Worm (Caenorhabditis elegans) whole organism, early embryonic: ENCODE results near the gene ver-1.
"Not testable (repeated sequence)": the region's sequence is repeated elsewhere in the genome, so short reads cannot be mapped to it uniquely, and the experiment has no call there.

ENCODE experiments used
- B0310.2 ChIP-seq: sonication (generic microtip); optimal IDR thresholded peaks from 2 replicates; lab custom pipeline; 2016; ENCODE audit warnings: mild to moderate bottlenecking, missing genetic modification characterization, missing compliant biosample characterization
- F13C5.2 ChIP-seq: sonication (generic microtip); optimal IDR thresholded peaks from 2 replicates; lab custom pipeline; 2017; ENCODE audit warnings: mild to moderate bottlenecking, missing genetic modification characterization, inconsistent platforms, missing compliant biosample characterization
- aly-1 ChIP-seq: sonication (generic microtip); optimal IDR thresholded peaks from 2 replicates; lab custom pipeline; 2016; ENCODE audit warnings: missing genetic modification characterization, missing compliant biosample characterization
- ama-1 ChIP-seq: fragments of 150-350 bp; optimal IDR thresholded peaks from 2 replicates; lab custom pipeline; 2014
- ceh-13 ChIP-seq: fragments of 200-800 bp; sonication (Bioruptor generic); optimal IDR thresholded peaks from 2 replicates; lab custom pipeline; 2018; ENCODE audit warnings: mild to moderate bottlenecking, missing genetic modification characterization, missing compliant biosample characterization
- ceh-36 ChIP-seq: sonication (generic microtip); optimal IDR thresholded peaks from 2 replicates; lab custom pipeline; 2016; ENCODE audit warnings: missing genetic modification characterization, inconsistent platforms, missing compliant biosample characterization
- ets-7 ChIP-seq: sonication (generic microtip); optimal IDR thresholded peaks from 2 replicates; lab custom pipeline; 2016; ENCODE audit warnings: missing genotype, missing genetic modification characterization, missing compliant biosample characterization
- flt-1 ChIP-seq: fragments of 200-800 bp; sonication (Bioruptor generic); IDR thresholded peaks from 2 replicates; pipeline ENCODE4 v1.3.6; 2022; ENCODE audit warnings: missing genetic modification characterization, missing compliant biosample characterization
- hmbx-1 ChIP-seq: sonication (generic microtip); optimal IDR thresholded peaks from 2 replicates; lab custom pipeline; 2016; ENCODE audit warnings: mild to moderate bottlenecking, missing genetic modification characterization, missing compliant biosample characterization
- hmg-4 ChIP-seq: fragments of 200-800 bp; sonication (Bioruptor generic); optimal IDR thresholded peaks from 2 replicates; lab custom pipeline; 2018; ENCODE audit warnings: mild to moderate bottlenecking, missing genetic modification characterization, missing compliant biosample characterization
- hnd-1 ChIP-seq: sonication (generic microtip); optimal IDR thresholded peaks from 2 replicates; lab custom pipeline; 2016; ENCODE audit warnings: missing genetic modification characterization, missing compliant biosample characterization
- pes-1 ChIP-seq: fragments of 200-800 bp; sonication (Bioruptor generic); IDR thresholded peaks from 2 replicates; pipeline ENCODE4 v1.3.6; 2022; ENCODE audit warnings: missing genetic modification reagents, missing genetic modification characterization, missing compliant biosample characterization
- scrt-1 ChIP-seq: fragments of 200-800 bp; sonication (Bioruptor generic); IDR thresholded peaks from 2 replicates; pipeline ENCODE4 v1.3.6; 2022; ENCODE audit warnings: missing genetic modification characterization, missing compliant biosample characterization
- sea-1 ChIP-seq: fragments of 200-800 bp; sonication (Bioruptor generic); conservative IDR thresholded peaks from 2 replicates; pipeline ENCODE4 v1.3.6; 2022; ENCODE audit warnings: missing genetic modification characterization, missing compliant biosample characterization
- tbx-11 ChIP-seq: fragments of 200-800 bp; sonication (Bioruptor generic); IDR thresholded peaks from 2 replicates; pipeline ENCODE4 v1.3.6; 2022; ENCODE audit warnings: missing genetic modification characterization, missing compliant biosample characterization
- tbx-37 ChIP-seq: fragments of 200-800 bp; sonication (Bioruptor generic); conservative IDR thresholded peaks from 2 replicates; pipeline ENCODE4 v1.3.6; 2022; ENCODE audit warnings: missing genetic modification reagents, missing genetic modification characterization, missing compliant biosample characterization
- tra-4 ChIP-seq: sonication (generic microtip); optimal IDR thresholded peaks from 2 replicates; lab custom pipeline; 2017; ENCODE audit warnings: missing genetic modification characterization, missing compliant biosample characterization

The ver-1 gene

DNA sequence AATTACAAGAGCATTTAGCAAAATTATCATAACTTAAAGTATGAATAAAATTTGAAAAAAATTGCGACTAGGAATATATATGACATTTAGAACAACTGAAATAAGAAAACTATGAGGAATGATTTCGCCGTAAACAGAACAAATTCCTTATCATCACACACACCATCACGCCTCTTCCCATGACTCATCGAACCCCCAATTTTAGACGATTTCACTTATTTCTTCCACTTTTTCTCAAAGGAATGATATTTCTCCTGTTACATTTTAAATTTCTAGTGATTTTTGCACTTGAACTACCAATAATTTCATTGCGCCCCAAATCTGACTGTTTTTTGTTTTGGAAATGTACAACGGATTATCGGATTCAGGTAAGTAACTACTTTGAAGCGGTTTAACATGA is at the start of gene ver-1, which contains the start of gene zig-13:
TSS of gene ver-1 (plus strand) at position 180 of the 400 bp plus-strand sequence.
TSS of gene zig-13 (minus strand) at position 101 of the 400 bp plus-strand sequence.
- no peak for TF ChIP-seq ceh-36 (tag; lab: Kevin White, UChicago)

DNA sequence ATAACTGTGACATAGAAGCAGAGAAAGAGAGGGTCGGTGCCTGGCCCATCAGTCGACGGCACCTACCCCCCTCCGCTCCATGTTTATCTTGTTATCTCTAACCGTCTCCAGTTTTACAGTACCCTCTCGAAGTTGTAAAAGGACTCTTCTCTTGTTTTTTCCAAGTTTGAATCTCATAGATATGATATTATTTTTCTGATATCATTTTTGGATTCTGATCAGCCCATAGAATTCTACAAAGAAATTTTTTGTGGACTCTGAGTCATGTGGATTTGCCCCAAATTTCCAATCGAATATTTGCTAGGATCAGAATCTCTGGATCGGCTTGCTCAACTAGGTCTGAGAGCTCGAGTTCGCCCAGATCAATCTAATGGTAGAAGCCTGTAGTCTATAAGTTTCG is 42.0 kb upstream of the ver-1 start, which contains the start of gene C29F9.6:
TSS of gene C29F9.6 (plus strand) at position 301 of the 400 bp plus-strand sequence.
- no peak for TF ChIP-seq hnd-1 (tag; lab: Kevin White, UChicago)
- TF ChIP-seq hmg-4 (GFP tag; lab: Kevin White, UChicago): no peak
- TF ChIP-seq aly-1 (tag; lab: Kevin White, UChicago): no peak
- TF ChIP-seq flt-1 (GFP tag; lab: Robert Waterston, UW): no peak
- no peak for TF ChIP-seq scrt-1
- no peak for TF ChIP-seq F13C5.2 (tag; lab: Kevin White, UChicago)

DNA sequence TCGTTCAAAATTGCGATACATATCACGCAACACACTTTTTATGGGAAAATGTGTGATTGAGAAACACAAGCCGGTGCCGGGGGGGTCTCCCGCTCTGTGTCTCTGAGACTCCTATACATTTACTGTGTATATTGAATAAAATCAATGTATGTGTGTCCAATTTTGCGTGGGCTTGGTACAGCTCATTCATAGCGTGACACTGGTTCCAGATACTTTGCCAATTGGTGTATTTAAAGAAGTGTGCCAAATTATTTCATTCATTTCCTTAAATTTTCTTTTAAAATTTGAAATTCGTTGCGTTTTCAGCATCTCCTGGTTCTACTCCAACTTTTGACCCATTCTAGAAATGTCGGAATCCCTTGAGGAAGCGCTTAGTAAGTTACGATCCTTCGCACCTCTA is 39.4 kb upstream of the ver-1 start, which contains the start of gene C29F9.5:
TSS of gene C29F9.5 (plus strand) at position 301 of the 400 bp plus-strand sequence.
- no peak for TF ChIP-seq ama-1
- TF ChIP-seq hmg-4 (GFP tag; lab: Kevin White, UChicago): no peak
- TF ChIP-seq scrt-1: no peak
- TF ChIP-seq ceh-13: no peak
- TF ChIP-seq ets-7 (tag; lab: Kevin White, UChicago): no peak
- no peak for TF ChIP-seq sea-1 (GFP tag; lab: Robert Waterston, UW)
- no peak for TF ChIP-seq tbx-11 (GFP tag; lab: Robert Waterston, UW)

DNA sequence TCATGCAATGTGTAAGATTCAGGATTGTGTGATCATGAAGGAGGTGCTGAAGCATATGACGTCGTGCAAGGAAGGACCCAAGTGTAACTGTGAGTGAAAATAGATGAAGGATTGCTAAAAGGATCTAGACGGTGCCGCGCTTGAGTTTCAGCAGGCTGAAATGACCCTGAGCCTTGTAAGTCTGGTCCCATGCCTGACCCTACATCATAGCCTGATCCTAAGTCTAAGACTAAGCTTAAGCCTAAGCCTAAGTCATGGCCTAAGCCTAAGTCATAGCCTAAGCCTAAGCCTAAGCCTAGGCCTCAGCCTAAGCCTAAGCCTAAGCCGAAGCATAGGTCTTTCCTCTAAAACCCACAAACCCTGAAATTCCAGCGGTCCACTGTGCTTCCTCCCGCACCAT is 38.8 kb upstream of the ver-1 start:
- TF ChIP-seq ceh-36 (tag; lab: Kevin White, UChicago) (peak; percentile 45), F13C5.2 (tag; lab: Kevin White, UChicago) (no peak)

DNA sequence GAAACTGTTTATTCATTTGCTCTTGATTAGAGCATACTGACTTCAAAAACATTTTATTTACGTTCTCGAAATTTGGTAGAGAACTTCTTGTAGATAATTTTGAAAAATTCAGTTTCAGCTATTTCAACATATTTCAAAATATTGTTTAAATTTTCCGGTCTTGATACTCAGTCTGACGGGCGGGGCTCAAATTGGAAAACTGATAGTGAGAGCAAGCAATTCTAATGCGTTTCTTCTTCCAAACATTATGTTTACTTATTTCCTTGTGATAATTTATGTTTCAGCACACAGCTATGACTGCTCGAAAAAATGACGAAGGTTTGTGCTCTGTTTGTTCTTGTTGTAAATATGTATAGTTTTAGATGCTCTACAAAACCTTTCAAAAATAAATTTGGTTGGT is 36.4 kb upstream of the ver-1 start, which contains the start of gene pals-24:
TSS of gene pals-24 (plus strand) at position 237 of the 400 bp plus-strand sequence.
- TF ChIP-seq ceh-13 (no peak), B0310.2 (tag; lab: Kevin White, UChicago) (no peak), ceh-36 (tag; lab: Kevin White, UChicago) (no peak), tbx-11 (GFP tag; lab: Robert Waterston, UW) (no peak), aly-1 (tag; lab: Kevin White, UChicago) (no peak), hmg-4 (GFP tag; lab: Kevin White, UChicago) (no peak), hmbx-1 (tag; lab: Kevin White, UChicago) (no peak)

DNA sequence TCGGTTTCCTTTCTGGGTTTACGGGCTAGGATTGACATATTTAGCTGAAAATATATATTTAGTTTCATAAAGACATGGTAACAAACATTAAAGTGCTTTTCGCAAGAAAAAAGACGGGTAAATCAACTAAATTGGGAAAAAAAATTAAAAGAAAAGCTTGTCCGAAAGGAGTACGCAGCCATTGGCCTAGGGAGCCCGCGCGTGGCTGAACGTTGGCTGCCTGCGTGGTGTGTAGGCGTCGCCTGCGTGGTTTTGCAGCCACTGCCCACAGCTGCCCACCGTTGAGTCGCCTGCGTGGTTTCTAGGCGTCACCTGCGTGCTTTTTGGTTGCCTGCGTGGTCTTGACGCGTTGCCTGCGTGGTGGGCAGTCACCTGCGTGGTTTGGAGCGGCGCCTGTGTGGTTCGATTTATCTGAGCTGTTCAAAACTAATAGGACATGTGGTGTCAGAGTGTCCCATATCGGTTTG is 34.6 kb upstream of the ver-1 start, which contains the start of gene C29F9.12:
TSS of gene C29F9.12 (minus strand) at position 51 of the 467 bp plus-strand sequence.
- not testable (repeated sequence) for TF ChIP-seq aly-1 (tag; lab: Kevin White, UChicago); ceh-36 (tag; lab: Kevin White, UChicago); sea-1 (GFP tag; lab: Robert Waterston, UW)

DNA sequence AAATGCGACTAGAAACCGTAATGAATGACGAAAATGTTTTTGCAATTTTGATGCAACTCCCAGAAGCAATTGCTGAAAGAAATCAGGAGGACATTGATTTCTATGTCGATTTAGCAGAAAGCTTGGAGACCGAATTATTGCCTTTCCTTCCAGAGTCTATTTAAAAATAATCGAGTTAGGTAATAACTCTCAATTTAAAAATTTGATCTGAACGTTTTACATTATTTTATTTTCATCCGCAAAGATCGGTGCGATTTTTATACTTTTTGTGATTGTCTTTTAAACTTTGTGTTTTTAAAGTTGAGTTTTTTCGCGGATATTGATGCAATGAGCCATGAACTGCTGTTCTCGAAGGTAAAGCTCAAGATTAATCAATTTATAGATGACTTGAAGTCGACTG is 32.1 kb upstream of the ver-1 start, which contains the start of gene pals-23:
TSS of gene pals-23 (plus strand) at position 301 of the 400 bp plus-strand sequence.
- TF ChIP-seq aly-1 (tag; lab: Kevin White, UChicago) (no peak), tbx-11 (GFP tag; lab: Robert Waterston, UW) (no peak), ceh-36 (tag; lab: Kevin White, UChicago) (no peak), pes-1 (GFP tag; lab: Robert Waterston, UW) (no peak), B0310.2 (tag; lab: Kevin White, UChicago) (no peak), scrt-1 (no peak), tra-4 (tag; lab: Kevin White, UChicago) (no peak), ama-1 (no peak), hmbx-1 (tag; lab: Kevin White, UChicago) (no peak), ceh-13 (no peak), hnd-1 (tag; lab: Kevin White, UChicago) (no peak), sea-1 (GFP tag; lab: Robert Waterston, UW) (no peak), flt-1 (GFP tag; lab: Robert Waterston, UW) (no peak), F13C5.2 (tag; lab: Kevin White, UChicago) (no peak), ets-7 (tag; lab: Kevin White, UChicago) (no peak), hmg-4 (GFP tag; lab: Kevin White, UChicago) (no peak), tbx-37 (GFP tag; lab: Robert Waterston, UW) (no peak)

DNA sequence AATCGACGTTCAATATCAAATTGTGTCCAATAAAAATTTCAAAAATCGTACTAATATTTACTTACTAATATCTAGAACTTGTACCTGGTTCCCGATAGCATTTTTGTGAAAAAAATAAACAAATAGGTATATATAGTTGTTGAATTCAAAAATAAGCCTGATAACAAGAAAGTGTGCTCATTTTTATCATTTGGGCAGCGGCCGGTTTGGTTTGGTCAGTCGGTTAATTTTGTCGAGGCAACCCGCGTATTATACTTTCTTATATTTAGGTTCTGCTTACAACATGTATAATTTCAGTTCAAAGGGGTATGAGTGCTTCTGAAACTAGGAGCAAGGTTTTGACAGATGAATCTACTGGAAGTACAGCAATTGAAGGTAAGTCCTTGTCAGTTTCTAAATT is 26.0 kb upstream of the ver-1 start, which contains the start of the genes nhr-280 and C29F9.2:
TSS of gene nhr-280 (minus strand) at position 101 of the 400 bp plus-strand sequence.
TSS of gene C29F9.2 (plus strand) at position 298 of the 400 bp plus-strand sequence.
- TF ChIP-seq hmbx-1 (tag; lab: Kevin White, UChicago): no peak
- TF ChIP-seq tra-4 (tag; lab: Kevin White, UChicago): no peak
- no peak for TF ChIP-seq tbx-11 (GFP tag; lab: Robert Waterston, UW)
- TF ChIP-seq F13C5.2 (tag; lab: Kevin White, UChicago): no peak
- no peak for TF ChIP-seq flt-1 (GFP tag; lab: Robert Waterston, UW)
- no peak for TF ChIP-seq ceh-13
- TF ChIP-seq ets-7 (tag; lab: Kevin White, UChicago): no peak

DNA sequence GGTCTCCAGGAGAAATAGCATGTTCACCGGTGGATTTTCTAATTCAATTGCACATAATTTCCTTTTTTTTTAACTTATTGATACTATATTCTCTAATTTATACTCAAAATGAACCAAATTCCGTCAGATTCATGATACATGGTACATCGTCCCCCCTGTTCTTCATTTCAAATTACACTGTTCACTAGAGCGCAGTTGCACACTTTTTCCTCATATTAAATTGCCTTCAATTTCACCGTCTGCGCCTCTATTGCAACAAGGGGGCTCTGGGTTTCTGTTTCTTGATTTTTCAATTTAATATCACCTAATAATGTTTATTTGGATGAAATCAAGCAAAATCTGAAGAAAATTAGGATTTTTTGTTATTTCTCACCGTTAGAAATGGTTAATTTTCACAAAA is 25.0 kb upstream of the ver-1 start:
- TF ChIP-seq tbx-37 (GFP tag; lab: Robert Waterston, UW): no peak
- peak; percentile 31 for TF ChIP-seq F13C5.2 (tag; lab: Kevin White, UChicago)
